Worm (Caenorhabditis elegans) whole organism, midembryonic: ENCODE results near the gene cox-10.

Experiments used
- T22C8.4 ChIP-seq: fragments of 200-800 bp; sonication (Bioruptor generic); IDR thresholded peaks from 2 replicates; pipeline ENCODE4 v1.3.6; 2022; ENCODE audit warnings: missing genetic modification characterization, missing compliant biosample characterization
- cog-1 ChIP-seq: sonication (generic microtip); optimal IDR thresholded peaks from 2 replicates; lab custom pipeline; 2016; ENCODE audit warnings: missing genetic modification characterization, missing compliant biosample characterization
- flt-1 ChIP-seq: fragments of 200-800 bp; sonication (Bioruptor generic); IDR thresholded peaks from 2 replicates; pipeline ENCODE4 v1.3.6; 2022; ENCODE audit warnings: missing genetic modification characterization, missing compliant biosample characterization
- klf-2 ChIP-seq: fragments of 200-800 bp; sonication (Bioruptor generic); conservative IDR thresholded peaks from 2 replicates; pipeline ENCODE4 v1.3.6; 2022; ENCODE audit warnings: missing genetic modification reagents, missing genetic modification characterization, missing compliant biosample characterization
- med-1 ChIP-seq: sonication (generic microtip); optimal IDR thresholded peaks from 2 replicates; lab custom pipeline; 2017; ENCODE audit warnings: missing genetic modification characterization, mild to moderate bottlenecking, missing compliant biosample characterization, antibody characterized with exemption, missing genetic modification reagents; ENCODE audit not compliant: insufficient read depth
- ref-1 ChIP-seq: fragments of 200-800 bp; sonication (Bioruptor generic); conservative IDR thresholded peaks from 2 replicates; pipeline ENCODE4 v1.3.6; 2022; ENCODE audit warnings: missing genetic modification reagents, missing genetic modification characterization, missing compliant biosample characterization
- tab-1 ChIP-seq: fragments of 200-800 bp; sonication (Bioruptor generic); IDR thresholded peaks from 2 replicates; pipeline ENCODE4 v1.3.6; 2022; ENCODE audit warnings: missing genetic modification characterization, missing compliant biosample characterization
- ztf-23 ChIP-seq: fragments of 200-800 bp; sonication (Bioruptor generic); IDR thresholded peaks from 2 replicates; pipeline ENCODE4 v1.3.6; 2022; ENCODE audit warnings: missing genetic modification reagents, missing genetic modification characterization, missing compliant biosample characterization
- ztf-29 ChIP-seq: fragments of 200-800 bp; sonication (Bioruptor generic); IDR thresholded peaks from 2 replicates; pipeline ENCODE4 v1.3.6; 2022; ENCODE audit warnings: missing genetic modification reagents, missing genetic modification characterization, missing compliant biosample characterization

Gene cox-10

DNA sequence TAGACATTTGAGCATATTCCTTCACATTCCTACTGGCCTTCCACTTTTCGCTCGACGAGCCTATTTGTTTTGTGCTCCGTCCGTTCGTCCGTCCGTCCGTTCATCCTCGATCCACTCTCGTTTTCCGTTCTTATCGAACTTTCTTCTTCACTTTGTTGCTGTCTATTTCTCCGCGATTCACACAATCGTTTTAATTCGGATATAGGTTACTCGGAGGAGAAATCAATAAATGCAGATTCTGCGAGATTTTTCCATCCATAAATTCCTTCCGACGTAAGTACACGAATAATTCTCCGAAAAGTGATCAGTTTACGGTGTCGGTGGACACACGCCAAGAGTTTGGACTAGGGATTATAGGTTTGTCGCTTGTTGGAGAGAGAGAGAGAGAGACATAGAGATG is 12.9 kb downstream of the cox-10 start:
- TF ChIP-seq med-1 (GFP tag; lab: Kevin White, UChicago) (no peak), cog-1 (no peak), ref-1 (no peak), T22C8.4 (GFP tag; lab: Robert Waterston, UW) (no peak), tab-1 (no peak), ztf-23 (GFP tag; lab: Robert Waterston, UW) (no peak), ztf-29 (GFP tag; lab: Robert Waterston, UW) (no peak), klf-2 (GFP tag; lab: Robert Waterston, UW) (no peak)

DNA sequence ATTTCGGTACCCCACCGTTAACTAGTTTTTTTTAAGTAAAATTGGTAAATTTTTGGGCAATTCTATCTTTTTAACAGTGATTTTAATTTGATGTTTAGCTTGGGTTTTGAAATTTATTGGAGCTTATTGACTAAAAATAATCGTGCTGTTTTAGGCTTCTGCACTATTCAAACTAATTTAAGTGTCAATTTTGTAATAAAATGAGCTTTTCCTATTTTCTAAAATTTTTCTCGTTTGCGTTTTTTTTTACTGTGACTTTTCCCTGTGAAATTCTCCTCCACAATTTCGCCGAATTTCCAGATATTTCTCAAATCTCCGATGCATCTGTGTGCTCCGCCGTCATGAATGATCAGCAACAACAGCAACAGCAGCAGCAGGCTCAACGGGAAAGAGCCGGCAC is 14.4 kb downstream of the cox-10 start, which contains the start of gene tbc-17:
TSS of gene tbc-17 (plus strand) at position 301 of the 400 bp plus-strand sequence.
- TF ChIP-seq med-1 (GFP tag; lab: Kevin White, UChicago) = no peak
- TF ChIP-seq ref-1 = no peak

DNA sequence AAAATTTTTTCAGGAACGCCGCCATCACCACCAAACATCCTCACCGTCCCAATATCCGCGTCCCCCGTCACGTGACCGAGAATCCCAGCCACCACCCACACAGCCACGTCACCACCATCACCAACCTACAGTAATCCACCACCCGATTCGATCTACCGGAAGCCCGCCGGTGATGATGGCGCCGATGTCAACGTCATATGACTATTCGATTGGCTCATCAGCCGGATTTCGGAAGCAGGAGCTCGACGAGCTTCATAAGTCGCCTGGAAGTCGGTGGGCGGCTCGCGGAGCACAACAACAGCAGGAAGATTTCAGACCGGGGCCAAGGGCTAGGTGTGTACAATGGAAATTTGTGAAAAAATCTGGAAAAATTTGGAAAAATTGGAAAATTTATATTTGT is 16.4 kb downstream of the cox-10 start:
- TF ChIP-seq ztf-29 (GFP tag; lab: Robert Waterston, UW) (no peak), ref-1 (no peak), T22C8.4 (GFP tag; lab: Robert Waterston, UW) (no peak), flt-1 (GFP tag; lab: Robert Waterston, UW) (no peak), med-1 (GFP tag; lab: Kevin White, UChicago) (no peak), klf-2 (GFP tag; lab: Robert Waterston, UW) (no peak), tab-1 (no peak), ztf-23 (GFP tag; lab: Robert Waterston, UW) (no peak), cog-1 (no peak)

DNA sequence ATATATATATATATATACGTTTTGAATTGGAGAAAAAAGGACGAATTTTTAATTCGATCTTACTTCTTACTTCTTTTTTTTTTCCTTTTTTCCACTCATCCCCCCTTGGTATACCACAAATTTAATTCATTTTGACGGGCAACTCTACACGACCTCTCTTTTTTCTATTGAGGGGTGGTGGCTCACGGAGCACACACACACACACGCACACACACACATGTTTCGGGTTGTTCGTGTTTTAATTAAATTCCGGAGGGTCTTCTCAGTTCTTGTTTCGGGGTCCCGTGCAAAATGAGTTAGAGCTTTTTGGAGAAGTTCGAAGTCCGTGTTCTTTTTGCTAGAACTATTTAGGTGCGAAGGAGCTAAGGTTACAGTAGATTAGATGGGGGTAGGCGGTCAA is 31.7 kb downstream of the cox-10 start:
- TF ChIP-seq cog-1 = no peak
- no peak for TF ChIP-seq T22C8.4 (GFP tag; lab: Robert Waterston, UW)
- no peak for TF ChIP-seq flt-1 (GFP tag; lab: Robert Waterston, UW)
- TF ChIP-seq klf-2 (GFP tag; lab: Robert Waterston, UW) = no peak
- no peak for TF ChIP-seq ref-1
- TF ChIP-seq ztf-29 (GFP tag; lab: Robert Waterston, UW) = no peak
- no peak for TF ChIP-seq med-1 (GFP tag; lab: Kevin White, UChicago)
- no peak for TF ChIP-seq tab-1
- no peak for TF ChIP-seq ztf-23 (GFP tag; lab: Robert Waterston, UW)

DNA sequence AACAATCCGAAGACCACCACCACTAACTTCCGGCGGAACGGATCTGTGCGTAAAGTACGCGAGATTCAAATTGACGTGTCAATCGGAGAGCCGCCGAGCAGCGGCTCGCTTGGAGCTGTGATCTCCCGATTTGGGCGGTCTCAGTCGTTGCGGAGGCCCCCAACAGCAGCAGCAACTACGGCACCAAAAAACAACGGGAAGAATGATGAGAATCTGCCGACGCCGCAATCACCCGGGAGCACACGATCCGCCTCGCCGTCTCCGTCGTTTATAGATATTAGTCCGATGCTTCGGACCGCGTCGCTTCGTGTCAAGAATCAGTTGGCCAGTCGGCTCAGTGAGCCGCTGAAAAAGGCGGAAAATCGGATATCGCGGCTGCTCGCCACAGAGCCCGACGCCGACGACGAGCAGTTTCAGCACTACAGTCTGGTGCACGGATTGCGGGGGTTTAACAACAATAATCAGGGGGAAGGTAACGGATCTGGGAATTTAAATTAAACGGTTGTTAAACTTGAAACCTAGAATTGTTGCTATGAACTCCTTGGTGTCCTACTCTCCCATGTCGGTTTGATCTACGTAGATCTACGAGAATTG is 36.1 kb downstream of the cox-10 start:
- TF ChIP-seq tab-1 (no peak), ref-1 (no peak), med-1 (GFP tag; lab: Kevin White, UChicago) (no peak), ztf-29 (GFP tag; lab: Robert Waterston, UW) (no peak), klf-2 (GFP tag; lab: Robert Waterston, UW) (no peak), cog-1 (no peak), ztf-23 (GFP tag; lab: Robert Waterston, UW) (no peak), flt-1 (GFP tag; lab: Robert Waterston, UW) (no peak), T22C8.4 (GFP tag; lab: Robert Waterston, UW) (no peak)

DNA sequence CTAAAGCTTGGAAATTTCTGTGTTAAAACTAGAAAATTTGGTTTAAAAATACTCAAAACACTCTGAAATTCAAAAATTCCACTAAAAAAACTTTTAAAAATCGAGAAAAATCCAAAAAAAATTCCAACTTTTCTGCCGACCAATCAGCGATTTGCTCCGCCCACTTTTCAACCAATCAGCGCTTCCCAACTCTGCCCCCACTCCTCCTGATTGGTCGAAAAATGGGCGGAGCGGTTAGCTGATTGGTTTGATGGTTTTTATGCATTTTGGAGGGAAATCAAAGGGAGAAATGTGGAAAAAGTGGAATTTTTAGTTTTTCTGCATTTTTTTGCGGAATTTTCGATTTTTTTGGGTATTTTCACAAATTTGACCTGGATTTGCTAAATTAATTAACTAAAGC is 42.3 kb downstream of the cox-10 start:
- TF ChIP-seq cog-1 (no peak), T22C8.4 (GFP tag; lab: Robert Waterston, UW) (no peak), ztf-23 (GFP tag; lab: Robert Waterston, UW) (no peak), ref-1 (no peak), tab-1 (no peak), med-1 (GFP tag; lab: Kevin White, UChicago) (no peak), klf-2 (GFP tag; lab: Robert Waterston, UW) (no peak), ztf-29 (GFP tag; lab: Robert Waterston, UW) (no peak), flt-1 (GFP tag; lab: Robert Waterston, UW) (no peak)

DNA sequence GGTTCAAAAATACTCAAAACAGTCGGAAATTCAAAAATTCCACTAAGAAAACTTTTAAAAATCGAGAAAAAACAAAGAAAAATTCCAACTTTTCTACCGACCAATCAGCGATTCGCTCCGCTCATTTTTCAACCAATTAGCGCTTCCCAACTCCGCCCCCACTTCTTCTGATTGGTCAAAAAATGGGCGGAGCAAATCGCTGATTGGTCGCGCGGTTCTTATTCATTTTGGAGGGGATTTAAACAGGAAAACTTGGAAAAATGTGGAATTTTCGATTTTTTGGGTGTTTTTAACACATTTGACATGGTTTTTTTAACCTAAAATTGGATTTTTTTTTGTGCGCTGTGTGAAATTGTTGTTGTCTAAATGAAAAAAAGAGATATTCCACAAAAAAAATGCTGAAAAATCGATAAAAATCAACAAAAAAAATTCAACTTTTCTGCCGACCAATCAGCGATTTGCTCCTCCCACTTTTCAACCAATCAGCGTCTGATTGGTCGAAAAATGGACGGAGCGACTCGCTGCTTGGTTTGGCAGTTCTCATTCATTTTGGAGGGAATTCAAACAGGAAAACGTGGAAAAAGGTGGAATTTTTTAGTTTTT is 43.0 kb downstream of the cox-10 start:
- no peak for TF ChIP-seq ref-1
- TF ChIP-seq ztf-23 (GFP tag; lab: Robert Waterston, UW) = no peak
- TF ChIP-seq T22C8.4 (GFP tag; lab: Robert Waterston, UW) = no peak
- TF ChIP-seq tab-1 = no peak
- no peak for TF ChIP-seq ztf-29 (GFP tag; lab: Robert Waterston, UW)
- TF ChIP-seq klf-2 (GFP tag; lab: Robert Waterston, UW) = no peak
- TF ChIP-seq med-1 (GFP tag; lab: Kevin White, UChicago) = no peak
- no peak for TF ChIP-seq cog-1

DNA sequence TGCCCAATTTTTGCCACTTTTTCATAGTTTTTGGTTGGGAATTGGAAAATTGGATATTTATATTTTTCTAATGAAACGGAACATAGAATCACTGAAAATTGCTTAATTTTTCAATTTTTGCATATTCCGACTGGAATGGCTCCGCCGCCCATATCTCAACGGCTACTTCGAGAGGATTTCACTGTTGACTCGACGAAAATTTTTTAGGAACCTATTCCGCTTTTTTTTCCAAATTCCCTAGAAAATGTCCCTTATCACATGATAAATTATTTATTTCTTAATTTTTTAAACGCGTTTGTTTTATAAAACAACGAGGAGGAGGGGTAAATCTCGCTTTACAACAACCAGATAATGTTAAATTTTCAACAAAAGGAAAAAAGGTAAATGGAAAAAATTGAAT is 47.0 kb downstream of the cox-10 start:
- TF ChIP-seq ref-1 = no peak
- no peak for TF ChIP-seq cog-1
- TF ChIP-seq flt-1 (GFP tag; lab: Robert Waterston, UW) = no peak
- no peak for TF ChIP-seq med-1 (GFP tag; lab: Kevin White, UChicago)
- TF ChIP-seq ztf-23 (GFP tag; lab: Robert Waterston, UW) = no peak
- TF ChIP-seq klf-2 (GFP tag; lab: Robert Waterston, UW) = no peak
- no peak for TF ChIP-seq ztf-29 (GFP tag; lab: Robert Waterston, UW)
- no peak for TF ChIP-seq T22C8.4 (GFP tag; lab: Robert Waterston, UW)

DNA sequence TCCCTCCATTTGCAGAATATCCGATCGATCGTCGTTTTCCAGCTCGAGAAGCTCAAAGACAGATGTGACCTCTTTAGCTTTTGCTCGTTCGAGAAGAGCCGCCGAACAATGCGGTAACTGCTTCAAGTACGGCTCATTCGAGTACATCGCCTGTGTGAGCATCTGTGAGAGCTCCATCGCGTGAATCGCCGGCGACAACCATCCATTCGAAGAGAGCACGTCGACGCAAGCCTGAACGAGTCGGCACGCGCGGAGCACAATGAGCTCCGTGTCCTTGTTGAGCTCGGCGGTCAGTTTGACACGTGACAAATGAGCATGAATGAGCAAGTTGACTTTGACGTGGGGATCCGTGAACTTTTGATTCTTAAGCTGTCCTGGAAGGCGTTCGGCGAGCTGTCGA is 48.1 kb downstream of the cox-10 start:
- TF ChIP-seq klf-2 (GFP tag; lab: Robert Waterston, UW) = no peak
- no peak for TF ChIP-seq ztf-29 (GFP tag; lab: Robert Waterston, UW)
- no peak for TF ChIP-seq ref-1

DNA sequence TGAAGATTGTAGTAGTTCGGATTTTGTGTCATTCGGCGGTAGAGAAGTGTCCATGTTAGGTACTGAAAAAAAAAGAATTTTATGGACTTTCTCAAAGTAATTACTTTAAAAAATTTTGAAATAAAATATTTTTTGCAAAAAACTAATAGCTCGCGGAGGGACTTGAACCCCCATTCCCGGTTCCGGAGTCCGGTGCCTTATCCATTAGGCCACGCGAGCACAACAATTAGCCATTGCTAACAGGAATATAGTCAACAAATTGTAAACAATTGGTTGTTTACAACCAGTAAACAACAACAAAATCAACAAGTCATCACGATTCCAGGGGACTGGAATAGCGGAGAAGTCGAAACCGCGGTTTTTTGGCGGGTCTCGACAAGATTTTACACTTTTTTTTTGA is 48.9 kb downstream of the cox-10 start:
- no peak for TF ChIP-seq tab-1
